Fruit fly (Drosophila melanogaster) whole organism, adult: ENCODE results near the gene mgl.

Experiments used
- CG11617 ChIP-seq: fragments of 200-800 bp; sonication (Bioruptor generic); optimal IDR thresholded peaks from 2 replicates; lab custom pipeline; 2017; ENCODE audit warnings: mild to moderate bottlenecking, missing biosample characterization, missing genetic modification reagents, missing genetic modification characterization
- CG12768 ChIP-seq: fragments of 200-800 bp; sonication (Bioruptor generic); optimal IDR thresholded peaks from 2 replicates; lab custom pipeline; 2017; ENCODE audit warnings: missing biosample characterization, missing genetic modification characterization, mild to moderate bottlenecking, moderate library complexity, missing genetic modification reagents
- CG14711 ChIP-seq: fragments of 200-800 bp; sonication (Bioruptor generic); optimal IDR thresholded peaks from 2 replicates; lab custom pipeline; 2018; ENCODE audit warnings: missing biosample characterization, mild to moderate bottlenecking, missing genetic modification characterization, moderate library complexity
- CG1620 ChIP-seq: fragments of 200-800 bp; sonication (Bioruptor generic); optimal IDR thresholded peaks from 2 replicates; lab custom pipeline; 2016; ENCODE audit warnings: missing biosample characterization, missing genetic modification characterization
- CG33017 ChIP-seq: fragments of 200-800 bp; sonication (Bioruptor generic); optimal IDR thresholded peaks from 2 replicates; lab custom pipeline; 2018; ENCODE audit warnings: missing biosample characterization, mild to moderate bottlenecking, missing genetic modification characterization, moderate library complexity
- CG5204 ChIP-seq: fragments of 200-800 bp; sonication (Bioruptor generic); optimal IDR thresholded peaks from 2 replicates; lab custom pipeline; 2016; ENCODE audit warnings: missing biosample characterization, missing genetic modification characterization
- CG7045 ChIP-seq: fragments of 200-800 bp; sonication (Bioruptor generic); optimal IDR thresholded peaks from 2 replicates; lab custom pipeline; 2017; ENCODE audit warnings: missing biosample characterization, mild to moderate bottlenecking, missing genetic modification characterization
- CG7101 ChIP-seq: fragments of 200-800 bp; sonication (Bioruptor generic); optimal IDR thresholded peaks from 2 replicates; lab custom pipeline; 2018; ENCODE audit warnings: missing biosample characterization, mild to moderate bottlenecking, missing genetic modification characterization, moderate library complexity
- Clk ChIP-seq: fragments of 200-800 bp; sonication (Bioruptor generic); optimal IDR thresholded peaks from 2 replicates; lab custom pipeline; 2017; ENCODE audit warnings: missing biosample characterization, missing genetic modification characterization
- Crg-1 ChIP-seq: fragments of 200-800 bp; sonication (Bioruptor generic); optimal IDR thresholded peaks from 2 replicates; lab custom pipeline; 2016; ENCODE audit warnings: missing biosample characterization, missing genetic modification characterization
- Hr96 ChIP-seq: fragments of 200-800 bp; sonication (Bioruptor generic); optimal IDR thresholded peaks from 2 replicates; lab custom pipeline; 2016; ENCODE audit warnings: missing biosample characterization, missing genetic modification characterization
- Mnt ChIP-seq: fragments of 200-800 bp; sonication (Bioruptor generic); optimal IDR thresholded peaks from 2 replicates; lab custom pipeline; 2016; ENCODE audit warnings: missing biosample characterization, mild to moderate bottlenecking, missing genetic modification characterization
- bab1 ChIP-seq: fragments of 200-800 bp; sonication (Bioruptor generic); optimal IDR thresholded peaks from 3 replicates; lab custom pipeline; 2019; ENCODE audit warnings: missing biosample characterization, mild to moderate bottlenecking, missing genetic modification characterization, moderate library complexity
- cic ChIP-seq: fragments of 200-800 bp; sonication (Bioruptor generic); optimal IDR thresholded peaks from 2 replicates; lab custom pipeline; 2017; ENCODE audit warnings: missing biosample characterization, mild to moderate bottlenecking, missing genetic modification characterization, moderate library complexity
- cnc ChIP-seq, 2 experiments: fragments of >200 bp; optimal IDR thresholded peaks; 2 replicates each; lab custom pipeline; 2017
- kay ChIP-seq: fragments of 200-800 bp; sonication (Bioruptor generic); peaks from one replicate; lab custom pipeline; 2016; ENCODE audit warnings: missing biosample characterization, missing genetic modification characterization, borderline replicate concordance
- ovo ChIP-seq: fragments of 200-800 bp; sonication (Bioruptor generic); optimal IDR thresholded peaks from 2 replicates; lab custom pipeline; 2016; ENCODE audit warnings: missing biosample characterization, missing genetic modification characterization
- pad ChIP-seq: fragments of 200-800 bp; sonication (Bioruptor generic); optimal IDR thresholded peaks from 3 replicates; lab custom pipeline; 2017; ENCODE audit warnings: missing biosample characterization, missing genetic modification characterization, mild to moderate bottlenecking, moderate library complexity, missing genetic modification reagents
- tj ChIP-seq: fragments of 200-800 bp; sonication (Bioruptor generic); optimal IDR thresholded peaks from 3 replicates; lab custom pipeline; 2017; ENCODE audit warnings: missing biosample characterization, mild to moderate bottlenecking, missing genetic modification characterization, moderate library complexity
- toe ChIP-seq: fragments of 200-800 bp; sonication (Bioruptor generic); optimal IDR thresholded peaks from 2 replicates; lab custom pipeline; 2016; ENCODE audit warnings: missing biosample characterization, missing genetic modification characterization

The mgl gene

DNA sequence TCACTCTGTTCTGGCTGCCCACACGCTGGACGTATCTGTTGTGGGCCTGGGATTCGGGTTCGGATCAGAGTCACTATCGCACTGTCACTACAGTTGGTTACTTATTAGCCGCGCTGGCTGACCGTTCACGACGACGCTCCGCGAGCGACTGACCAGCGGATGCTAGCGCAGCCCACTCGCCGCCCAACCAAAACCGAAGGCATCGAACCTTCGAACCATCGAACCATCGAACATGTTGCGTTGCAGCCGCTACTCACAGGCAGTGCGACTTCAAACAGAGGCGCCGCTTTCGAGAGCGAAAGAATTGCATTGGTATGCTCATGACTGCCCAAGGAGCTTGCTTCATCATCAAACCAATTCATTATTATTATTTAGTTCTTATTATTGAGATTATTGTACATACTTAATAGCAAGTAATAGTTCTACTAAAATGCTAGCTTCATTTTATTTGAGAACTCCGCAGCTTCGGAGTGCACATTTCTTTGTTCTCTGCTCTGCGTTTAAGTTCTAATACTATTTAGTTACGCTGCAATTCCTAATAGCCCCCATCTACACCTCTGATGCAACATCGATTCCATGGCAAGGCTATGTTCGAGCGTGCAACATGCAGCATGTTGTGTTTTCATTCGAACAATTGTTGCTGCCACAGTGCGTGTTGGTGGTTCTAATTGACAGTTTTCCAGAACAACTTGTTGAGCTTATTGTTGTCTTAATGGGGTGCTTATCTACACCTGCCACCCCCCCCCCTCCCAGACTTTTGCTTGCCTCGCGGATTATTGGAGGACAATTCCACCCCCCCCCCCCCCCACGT, at the start of gene mgl:
Gene mgl (minus strand): TSS at position 136 of the 811 bp plus-strand sequence.
- TF ChIP-seq cnc (optimal IDR thresholded peaks at IDR 0.05; lab: Kevin White, UChicago) (no peak), toe (GFP tag; lab: Kevin White, UChicago) (peak; percentile 16), bab1 (GFP tag; lab: Kevin White, UChicago) (peak; percentile 32), cic (no peak), Hr96 (peak; percentile 44), CG1620 (GFP tag; lab: Kevin White, UChicago) (peak; percentile 33), kay (GFP tag; lab: Kevin White, UChicago) (no peak), Mnt (GFP tag; lab: Kevin White, UChicago) (peak; percentile 39), tj (GFP tag; lab: Kevin White, UChicago) (peak; percentile 39), CG7045 (peak; percentile 30), CG14711 (tag; lab: Kevin White, UChicago) (no peak), CG33017 (tag; lab: Kevin White, UChicago) (peak; percentile 26), CG5204 (GFP tag; lab: Kevin White, UChicago) (peak; percentile 10), Crg-1 (GFP tag; lab: Kevin White, UChicago) (no peak), CG7101 (tag; lab: Kevin White, UChicago) (peak; percentile 55)

DNA sequence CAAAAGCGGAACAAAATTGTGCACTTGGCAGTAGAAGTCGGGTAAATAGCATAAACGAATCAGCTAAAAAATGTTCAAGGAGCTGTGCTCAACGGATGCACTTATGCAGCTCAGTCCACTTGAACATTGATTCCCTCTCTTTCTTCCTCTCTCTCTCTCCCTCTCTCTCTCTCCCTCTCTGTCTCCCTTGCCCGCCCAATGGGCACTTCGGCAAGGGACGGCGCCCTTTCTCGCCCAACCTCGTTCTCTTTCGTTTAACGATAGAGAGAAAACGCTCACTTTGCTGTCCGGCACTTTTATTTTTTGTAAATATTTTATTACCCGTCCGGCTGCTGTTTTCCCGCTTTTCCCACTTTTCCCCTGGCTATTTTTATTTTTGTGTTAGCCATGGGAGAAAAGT, 44.5 kb upstream of the mgl start:
- no peak for TF ChIP-seq tj (GFP tag; lab: Kevin White, UChicago)
- TF ChIP-seq Mnt (GFP tag; lab: Kevin White, UChicago) = no peak
- TF ChIP-seq Crg-1 (GFP tag; lab: Kevin White, UChicago) = no peak
- no peak for TF ChIP-seq bab1 (GFP tag; lab: Kevin White, UChicago)
- no peak for TF ChIP-seq CG7101 (tag; lab: Kevin White, UChicago)

DNA sequence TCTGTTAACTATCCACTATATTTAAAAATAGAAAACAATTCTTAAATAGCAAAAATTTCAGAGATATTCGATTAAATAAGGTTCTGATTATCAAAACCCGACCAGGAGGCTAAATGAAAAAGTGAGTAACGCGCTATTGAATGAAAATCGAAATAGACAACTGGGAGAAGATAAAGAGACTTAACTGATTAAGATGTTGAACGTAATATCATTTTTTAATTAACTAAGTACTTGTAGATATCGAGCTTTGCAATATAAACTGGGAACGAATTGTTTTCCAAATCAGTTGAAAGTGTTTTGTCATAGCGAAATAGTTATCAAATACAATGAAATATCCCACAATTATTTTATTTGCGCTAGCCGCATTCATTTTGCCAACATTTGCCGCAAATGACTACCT, 33.6 kb upstream of the mgl start, which contains the start of gene CG34026:
Gene CG34026 (plus strand): TSS at position 301 of the 400 bp plus-strand sequence.
- TF ChIP-seq CG7101 (tag; lab: Kevin White, UChicago) = no peak
- TF ChIP-seq CG5204 (GFP tag; lab: Kevin White, UChicago) = no peak
- TF ChIP-seq kay (GFP tag; lab: Kevin White, UChicago) = no peak
- TF ChIP-seq Hr96 = no peak
- no peak for TF ChIP-seq Clk (GFP tag; lab: Kevin White, UChicago)
- no peak for TF ChIP-seq cnc (optimal IDR thresholded peaks at IDR 0.05; lab: Kevin White, UChicago)
- TF ChIP-seq toe (GFP tag; lab: Kevin White, UChicago) = no peak
- no peak for TF ChIP-seq CG12768 (GFP tag; lab: Kevin White, UChicago)
- TF ChIP-seq ovo (GFP tag; lab: Kevin White, UChicago) = no peak
- no peak for TF ChIP-seq bab1 (GFP tag; lab: Kevin White, UChicago)
- no peak for TF ChIP-seq pad
- no peak for TF ChIP-seq CG1620 (GFP tag; lab: Kevin White, UChicago)
- TF ChIP-seq Crg-1 (GFP tag; lab: Kevin White, UChicago) = no peak
- no peak for TF ChIP-seq cic
- TF ChIP-seq CG14711 (tag; lab: Kevin White, UChicago) = no peak
- no peak for TF ChIP-seq Mnt (GFP tag; lab: Kevin White, UChicago)
- TF ChIP-seq CG33017 (tag; lab: Kevin White, UChicago) = no peak
- no peak for TF ChIP-seq CG7045

DNA sequence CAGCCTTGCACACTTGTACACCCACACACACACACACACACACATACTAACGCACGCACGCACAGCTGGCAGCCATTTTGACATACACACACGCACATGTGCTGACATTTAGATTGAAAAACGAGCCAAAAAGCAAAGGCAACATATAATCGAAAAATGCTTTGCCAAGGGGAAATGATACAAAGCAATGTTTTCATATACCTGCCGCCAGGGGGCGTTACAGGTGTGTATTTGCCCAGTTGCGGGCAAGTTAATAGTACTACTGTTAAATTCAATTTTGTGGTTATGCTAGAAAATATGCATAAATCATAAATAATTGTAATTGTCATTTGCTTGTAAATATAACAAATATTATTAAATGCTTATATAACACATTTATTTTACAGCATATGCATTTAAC, 32.5 kb upstream of the mgl start:
- TF ChIP-seq CG1620 (GFP tag; lab: Kevin White, UChicago) (no peak), Clk (GFP tag; lab: Kevin White, UChicago) (no peak), CG14711 (tag; lab: Kevin White, UChicago) (no peak), Mnt (GFP tag; lab: Kevin White, UChicago) (no peak), CG11617 (no peak)

DNA sequence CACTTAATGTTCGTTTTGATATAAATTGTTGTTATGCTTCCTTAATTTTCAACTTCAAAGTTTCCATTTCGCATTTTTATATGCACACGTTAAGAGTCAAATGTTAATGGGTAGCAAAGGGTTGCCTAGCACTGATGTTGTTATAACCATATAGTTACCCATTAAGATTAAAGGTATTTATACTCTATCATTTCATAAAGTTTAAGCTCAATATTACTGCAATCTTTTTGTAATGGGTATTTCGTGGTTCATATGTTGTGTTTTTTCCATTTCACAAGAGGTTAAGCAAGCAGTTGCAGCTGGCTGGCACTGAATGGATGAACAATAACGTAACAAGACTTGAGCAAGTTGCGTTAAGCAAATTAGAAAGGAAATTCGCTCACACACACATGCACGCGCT, 31.9 kb upstream of the mgl start:
- TF ChIP-seq CG33017 (tag; lab: Kevin White, UChicago) (no peak), CG12768 (GFP tag; lab: Kevin White, UChicago) (no peak), CG7101 (tag; lab: Kevin White, UChicago) (no peak), CG1620 (GFP tag; lab: Kevin White, UChicago) (no peak), CG11617 (no peak), toe (GFP tag; lab: Kevin White, UChicago) (no peak), Crg-1 (GFP tag; lab: Kevin White, UChicago) (no peak), bab1 (GFP tag; lab: Kevin White, UChicago) (no peak), ovo (GFP tag; lab: Kevin White, UChicago) (no peak), cic (no peak), kay (GFP tag; lab: Kevin White, UChicago) (no peak), Mnt (GFP tag; lab: Kevin White, UChicago) (no peak), Clk (GFP tag; lab: Kevin White, UChicago) (no peak), CG14711 (tag; lab: Kevin White, UChicago) (no peak), tj (GFP tag; lab: Kevin White, UChicago) (no peak), CG5204 (GFP tag; lab: Kevin White, UChicago) (no peak), cnc (optimal IDR thresholded peaks at IDR 0.05; lab: Kevin White, UChicago) (no peak), pad (no peak), CG7045 (no peak), Hr96 (no peak)

DNA sequence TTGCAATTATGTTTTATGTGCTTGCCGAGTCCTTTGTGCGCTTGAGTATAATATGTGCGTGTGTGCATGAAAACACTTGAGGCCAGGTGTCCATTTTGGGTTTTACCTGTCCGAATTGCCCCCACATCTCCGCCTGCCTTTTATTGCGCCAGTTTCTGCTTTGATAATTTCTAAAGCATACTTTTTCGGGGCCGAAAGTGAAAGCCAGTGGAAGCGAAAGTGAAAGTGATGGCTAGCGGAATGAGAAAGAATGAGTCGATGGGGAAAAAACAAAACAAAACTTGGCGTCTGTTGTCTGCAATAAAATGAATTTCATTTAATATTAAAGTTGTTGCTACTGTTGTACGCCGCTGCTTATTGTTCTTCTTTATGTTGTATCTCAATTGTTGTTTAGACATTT, 23.6 kb upstream of the mgl start:
- TF ChIP-seq CG14711 (tag; lab: Kevin White, UChicago) (no peak), toe (GFP tag; lab: Kevin White, UChicago) (no peak), Mnt (GFP tag; lab: Kevin White, UChicago) (no peak), Hr96 (no peak), CG11617 (no peak), CG12768 (GFP tag; lab: Kevin White, UChicago) (no peak), CG33017 (tag; lab: Kevin White, UChicago) (no peak), kay (GFP tag; lab: Kevin White, UChicago) (no peak), pad (no peak), CG1620 (GFP tag; lab: Kevin White, UChicago) (no peak)
